Worm (Caenorhabditis elegans) whole organism, L3 larva: ENCODE measurements around the gene acr-18.

Source experiments
- R02D3.7 ChIP-seq: fragments of 150-350 bp; optimal IDR thresholded peaks from 2 replicates; lab custom pipeline; 2014; ENCODE audit warnings: missing biosample characterization, missing genetic modification characterization
- nhr-43 ChIP-seq: sonication (generic microtip); optimal IDR thresholded peaks from 2 replicates; lab custom pipeline; 2016; ENCODE audit warnings: mild to moderate bottlenecking, missing genetic modification characterization, missing compliant biosample characterization; ENCODE audit not compliant: poor library complexity, severe bottlenecking
- nhr-76 ChIP-seq: fragments of 150-350 bp; sonication (generic microtip); optimal IDR thresholded peaks from 5 replicates; lab custom pipeline; 2014; ENCODE audit warnings: missing biosample characterization, missing genetic modification characterization

DNA sequence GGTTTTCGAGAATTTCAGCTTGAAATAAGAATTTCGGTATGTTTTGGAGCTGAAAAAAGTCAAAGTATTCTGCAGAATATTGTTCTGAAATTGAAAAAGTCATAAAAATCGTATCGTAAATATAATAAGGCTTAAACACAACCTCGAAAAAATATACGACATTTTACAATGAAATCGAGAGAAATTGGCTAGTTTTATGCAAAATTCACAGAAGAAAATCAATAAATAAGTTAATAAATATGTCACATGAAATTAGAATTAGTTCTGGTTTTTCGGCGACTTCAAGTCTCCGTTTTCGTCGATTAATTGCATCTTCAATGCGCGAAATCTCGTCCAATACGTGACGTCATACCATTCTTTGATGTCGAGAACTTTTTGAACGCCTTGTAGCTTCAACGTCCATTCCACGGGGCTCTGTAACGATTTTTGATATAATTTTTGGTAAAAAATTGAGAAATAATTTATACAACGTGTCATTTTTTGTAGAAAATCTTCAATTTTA is 18.5 kb upstream of the acr-18 start, which contains the start of gene atx-3:
- TF ChIP-seq R02D3.7 (tag; lab: Kevin White, UChicago) = no peak
- TF ChIP-seq nhr-76 (tag; lab: Kevin White, UChicago) = no peak
- TF ChIP-seq nhr-43 (tag; lab: Kevin White, UChicago) = no peak
